Worm (Caenorhabditis elegans) whole organism, L4 larva: Measurements from ENCODE around the gene qars-1.

ENCODE experiments used
- D1046.2 ChIP-seq: fragments of 200-800 bp; sonication (Bioruptor generic); IDR thresholded peaks from 2 replicates; pipeline ENCODE4 v1.3.6; 2022; ENCODE audit warnings: missing genetic modification characterization, missing compliant biosample characterization
- ZK337.2 ChIP-seq: fragments of 200-800 bp; sonication (Bioruptor generic); IDR thresholded peaks from 2 replicates; pipeline ENCODE4 v1.3.6; 2022; ENCODE audit warnings: missing genetic modification reagents, missing genetic modification characterization, missing compliant biosample characterization
- aha-1 ChIP-seq: fragments of 150-350 bp; peaks from one replicate; lab custom pipeline; 2014; ENCODE audit warnings: missing biosample characterization, missing genetic modification characterization
- aly-2 ChIP-seq: sonication (generic microtip); optimal IDR thresholded peaks from 2 replicates; lab custom pipeline; 2018; ENCODE audit warnings: missing biosample characterization, missing genetic modification characterization
- ama-1 ChIP-seq: fragments of 150-350 bp; optimal IDR thresholded peaks from 2 replicates; lab custom pipeline; 2014; ENCODE audit warnings: inconsistent platforms, mixed read lengths
- ceh-20 ChIP-seq: fragments of 200-800 bp; sonication (Bioruptor generic); IDR thresholded peaks from 2 replicates; pipeline ENCODE4 v1.3.6; 2022; ENCODE audit warnings: missing genetic modification reagents, missing genetic modification characterization, missing compliant biosample characterization
- ceh-82 ChIP-seq: sonication (generic microtip); optimal IDR thresholded peaks from 2 replicates; lab custom pipeline; 2017; ENCODE audit warnings: missing biosample characterization, missing genetic modification characterization
- dpl-1 ChIP-seq: fragments of 150-350 bp; optimal IDR thresholded peaks from 2 replicates; lab custom pipeline; 2014; ENCODE audit warnings: missing biosample characterization, missing genetic modification reagents, missing genetic modification characterization
- egl-27 ChIP-seq: sonication (generic microtip); optimal IDR thresholded peaks from 3 replicates; lab custom pipeline; 2017; ENCODE audit warnings: missing biosample characterization, missing genetic modification reagents, missing genetic modification characterization
- egl-43 ChIP-seq: fragments of 200-800 bp; sonication (Bioruptor generic); IDR thresholded peaks from 2 replicates; pipeline ENCODE4 v1.3.6; 2022; ENCODE audit warnings: missing genetic modification reagents, missing genetic modification characterization, missing compliant biosample characterization
- gei-8 ChIP-seq: fragments of 200-800 bp; sonication (Bioruptor generic); optimal IDR thresholded peaks from 2 replicates; lab custom pipeline; 2018; ENCODE audit warnings: mild to moderate bottlenecking, missing genetic modification characterization, missing compliant biosample characterization
- nhr-28 ChIP-seq: fragments of 150-350 bp; optimal IDR thresholded peaks from 2 replicates; lab custom pipeline; 2014; ENCODE audit warnings: missing biosample characterization, missing genetic modification characterization
- unc-62 ChIP-seq, 3 experiments: fragments of 150-350 bp in 1 of 3; sonication (generic microtip); optimal IDR thresholded peaks in 2 of 3; peaks in 1 of 3; 1 replicate in 1 of 3; 2 replicates in 2 of 3; lab custom pipeline; 2014 to 2017; ENCODE audit warnings: missing biosample characterization in 3 of 3, missing genetic modification characterization in 3 of 3, missing genetic modification reagents in 3 of 3, missing genotype in 1 of 3
- ztf-11 ChIP-seq: fragments of 150-350 bp; optimal IDR thresholded peaks from 2 replicates; lab custom pipeline; 2014; ENCODE audit warnings: missing biosample characterization, missing genetic modification characterization

- no peak for TF ChIP-seq egl-43 (GFP tag; lab: Robert Waterston, UW)
- no peak for TF ChIP-seq egl-27 (tag; lab: Kevin White, UChicago)
- no peak for TF ChIP-seq ceh-82 (tag; lab: Kevin White, UChicago)
- TF ChIP-seq ztf-11 (tag; lab: Kevin White, UChicago), result no peak
- TF ChIP-seq D1046.2 (GFP tag; lab: Robert Waterston, UW), result no peak
- TF ChIP-seq ZK337.2 (GFP tag; lab: Robert Waterston, UW), result no peak
- TF ChIP-seq ama-1 (lab: Kevin White, UChicago), result no peak
- TF ChIP-seq nhr-28 (tag; lab: Kevin White, UChicago), result peak; percentile 58
- no peak for TF ChIP-seq ceh-20 (GFP tag; lab: Robert Waterston, UW)
- no peak for TF ChIP-seq aly-2 (tag; lab: Kevin White, UChicago)
- TF ChIP-seq dpl-1 (GFP tag; lab: Kevin White, UChicago), result peak; percentile 93
- no peak for TF ChIP-seq gei-8
- no peak for TF ChIP-seq unc-62 (GFP tag; optimal IDR thresholded peaks at IDR 0.05 in 1 of 2; lab: Kevin White, UChicago)
- TF ChIP-seq unc-62 (tag; optimal IDR thresholded peaks at IDR 0.05; lab: Kevin White, UChicago), result no peak
- TF ChIP-seq aha-1 (tag; lab: Kevin White, UChicago), result peak; percentile 30
Measured at ce11 chrIV:14959375-14959774, 53.6 kb downstream of the qars-1 start.
